Fruit fly (Drosophila melanogaster) whole organism, embryonic: ENCODE results near the gene Pss.
A peak's percentile ranks its signal among the peaks of the same experiment; 100 is the strongest.

Experiments used
- ATbp ChIP-seq: fragments of 200-800 bp; sonication (Bioruptor generic); optimal IDR thresholded peaks from 2 replicates; lab custom pipeline; 2017; ENCODE audit warnings: missing biosample characterization, mild to moderate bottlenecking, missing genetic modification characterization, missing genetic modification reagents
- Atf-2 ChIP-seq: fragments of 200-800 bp; sonication (Bioruptor generic); optimal IDR thresholded peaks from 2 replicates; lab custom pipeline; 2016; ENCODE audit warnings: missing biosample characterization, missing genetic modification characterization
- Atf6 ChIP-seq: fragments of 200-800 bp; sonication (Bioruptor generic); IDR thresholded peaks from 2 replicates; pipeline ENCODE4 v1.3.6; 2022; ENCODE audit warnings: missing biosample characterization, missing genetic modification characterization
- Blimp-1 ChIP-seq: fragments of 200-800 bp; sonication (Bioruptor generic); optimal IDR thresholded peaks from 3 replicates; lab custom pipeline; 2018; ENCODE audit warnings: missing biosample characterization, missing genetic modification characterization, mild to moderate bottlenecking, moderate library complexity, missing genetic modification reagents
- CG10267 ChIP-seq: fragments of 200-800 bp; sonication (Bioruptor generic); optimal IDR thresholded peaks from 2 replicates; lab custom pipeline; 2018; ENCODE audit warnings: missing biosample characterization, mild to moderate bottlenecking, missing genetic modification characterization, moderate library complexity
- CG10543 ChIP-seq: fragments of 200-800 bp; sonication (Bioruptor generic); optimal IDR thresholded peaks from 3 replicates; lab custom pipeline; 2017; ENCODE audit warnings: missing biosample characterization, mild to moderate bottlenecking, missing genetic modification characterization, moderate library complexity
- CG11504 ChIP-seq: fragments of 200-800 bp; sonication (Bioruptor generic); optimal IDR thresholded peaks from 3 replicates; lab custom pipeline; 2019; ENCODE audit warnings: missing biosample characterization, mild to moderate bottlenecking, missing genetic modification characterization, moderate library complexity
- CG11723 ChIP-seq: fragments of 200-800 bp; sonication (Bioruptor generic); optimal IDR thresholded peaks from 2 replicates; lab custom pipeline; 2017; ENCODE audit warnings: missing biosample characterization, mild to moderate bottlenecking, missing genetic modification characterization
- CG12104 ChIP-seq: fragments of 200-800 bp; sonication (Bioruptor generic); optimal IDR thresholded peaks from 3 replicates; lab custom pipeline; 2016; ENCODE audit warnings: missing biosample characterization, missing genetic modification characterization
- CG12236 ChIP-seq: fragments of 200-800 bp; sonication (Bioruptor generic); optimal IDR thresholded peaks from 2 replicates; lab custom pipeline; 2016; ENCODE audit warnings: missing biosample characterization, missing genetic modification characterization
- CG1233 ChIP-seq: fragments of 200-800 bp; sonication (Bioruptor generic); optimal IDR thresholded peaks from 4 replicates; lab custom pipeline; 2018; ENCODE audit warnings: missing biosample characterization, mild to moderate bottlenecking, missing genetic modification characterization
- CG13296 ChIP-seq: fragments of 200-800 bp; sonication (Bioruptor generic); optimal IDR thresholded peaks from 3 replicates; lab custom pipeline; 2018; ENCODE audit warnings: missing biosample characterization, mild to moderate bottlenecking, missing genetic modification characterization
- CG13894 ChIP-seq: fragments of 200-800 bp; sonication (Bioruptor generic); optimal IDR thresholded peaks from 3 replicates; lab custom pipeline; 2018; ENCODE audit warnings: missing biosample characterization, mild to moderate bottlenecking, missing genetic modification characterization, moderate library complexity
- CG1603 ChIP-seq: fragments of 200-800 bp; sonication (Bioruptor generic); optimal IDR thresholded peaks from 2 replicates; lab custom pipeline; 2019; ENCODE audit warnings: missing biosample characterization, mild to moderate bottlenecking, missing genetic modification characterization, moderate library complexity
- CG17829 ChIP-seq: fragments of 200-800 bp; optimal IDR thresholded peaks from 2 replicates; lab custom pipeline; 2019; ENCODE audit warnings: missing biosample characterization, mild to moderate bottlenecking, missing genetic modification characterization, moderate library complexity
- CG2202 ChIP-seq: fragments of 200-800 bp; sonication (Bioruptor generic); optimal IDR thresholded peaks from 2 replicates; lab custom pipeline; 2018; ENCODE audit warnings: missing biosample characterization, mild to moderate bottlenecking, missing genetic modification characterization
- CG31224 ChIP-seq: fragments of 200-800 bp; sonication (Bioruptor generic); IDR thresholded peaks from 2 replicates; pipeline ENCODE4 v1.3.6; 2022; ENCODE audit warnings: missing biosample characterization, missing genetic modification characterization
- CG3163 ChIP-seq: fragments of 200-800 bp; sonication (Bioruptor generic); optimal IDR thresholded peaks from 3 replicates; lab custom pipeline; 2016; ENCODE audit warnings: missing biosample characterization, missing genetic modification characterization
- CG32767 ChIP-seq: fragments of 200-800 bp; sonication (Bioruptor generic); IDR thresholded peaks from 2 replicates; pipeline ENCODE4 v1.3.6; 2022; ENCODE audit warnings: missing biosample characterization, missing genetic modification characterization
- CG4730 ChIP-seq: fragments of 200-800 bp; sonication (Bioruptor generic); IDR thresholded peaks from 2 replicates; pipeline ENCODE4 v1.3.6; 2022; ENCODE audit warnings: missing biosample characterization, missing genetic modification characterization
- CG6813 ChIP-seq: fragments of 200-800 bp; sonication (Bioruptor generic); optimal IDR thresholded peaks from 2 replicates; lab custom pipeline; 2017; ENCODE audit warnings: missing biosample characterization, missing genetic modification characterization, mild to moderate bottlenecking, moderate library complexity, missing genetic modification reagents
- CG7556 ChIP-seq: fragments of 200-800 bp; sonication (Bioruptor generic); optimal IDR thresholded peaks from 2 replicates; lab custom pipeline; 2017; ENCODE audit warnings: missing biosample characterization, mild to moderate bottlenecking, missing genetic modification characterization
- CrebB ChIP-seq: fragments of 200-800 bp; sonication (Bioruptor generic); optimal IDR thresholded peaks from 3 replicates; lab custom pipeline; 2018; ENCODE audit warnings: missing biosample characterization, mild to moderate bottlenecking, missing genetic modification characterization
- Hr51 ChIP-seq, 2 experiments: fragments of 200-800 bp; sonication (Bioruptor generic); optimal IDR thresholded peaks; 2 replicates in 1 of 2; 3 replicates in 1 of 2; lab custom pipeline; 2016 to 2018; ENCODE audit warnings: missing biosample characterization in 2 of 2, missing genetic modification characterization in 2 of 2, mild to moderate bottlenecking in 1 of 2, moderate library complexity in 1 of 2
- Med ChIP-seq: fragments of 200-800 bp; sonication (Bioruptor generic); peaks from one replicate; lab custom pipeline; 2016; ENCODE audit warnings: missing biosample characterization, missing genetic modification characterization, mild to moderate bottlenecking, inconsistent platforms, moderate library complexity
- Meics ChIP-seq: fragments of 200-800 bp; sonication (Bioruptor generic); optimal IDR thresholded peaks from 2 replicates; lab custom pipeline; 2017; ENCODE audit warnings: missing biosample characterization, mild to moderate bottlenecking, missing genetic modification characterization
- Nf-YC ChIP-seq: fragments of 200-800 bp; optimal IDR thresholded peaks from 3 replicates; lab custom pipeline; 2019; ENCODE audit warnings: missing biosample characterization, mild to moderate bottlenecking, missing genetic modification characterization, moderate library complexity
- Opbp ChIP-seq: fragments of 200-800 bp; sonication (Bioruptor generic); IDR thresholded peaks from 3 replicates; pipeline ENCODE4 v1.3.6; 2022; ENCODE audit warnings: missing biosample characterization, missing genetic modification characterization; ENCODE audit not compliant: partially characterized antibody
- Taf1 ChIP-seq: fragments of 200-800 bp; sonication (Bioruptor generic); IDR thresholded peaks from 2 replicates; pipeline ENCODE4 v1.3.6; 2022; ENCODE audit warnings: missing biosample characterization, missing genetic modification characterization
- ac ChIP-seq: fragments of 200-800 bp; sonication (Bioruptor generic); optimal IDR thresholded peaks from 3 replicates; lab custom pipeline; 2017; ENCODE audit warnings: missing biosample characterization, mild to moderate bottlenecking, missing genetic modification characterization
- caup ChIP-seq: fragments of 200-800 bp; sonication (Bioruptor generic); optimal IDR thresholded peaks from 3 replicates; lab custom pipeline; 2017; ENCODE audit warnings: missing biosample characterization, mild to moderate bottlenecking, missing genetic modification characterization, moderate library complexity; ENCODE audit not compliant: severe bottlenecking
- ci ChIP-seq: fragments of 200-800 bp; sonication (Bioruptor generic); IDR thresholded peaks from 3 replicates; pipeline ENCODE4 v1.3.6; 2022; ENCODE audit warnings: missing biosample characterization, missing genetic modification characterization
- croc ChIP-seq: fragments of 200-800 bp; sonication (Bioruptor generic); conservative IDR thresholded peaks from 3 replicates; pipeline ENCODE4 v1.3.6; 2022; ENCODE audit warnings: missing biosample characterization, missing genetic modification characterization
- dm ChIP-seq: fragments of 200-800 bp; sonication (Bioruptor generic); optimal IDR thresholded peaks from 3 replicates; lab custom pipeline; 2016; ENCODE audit warnings: missing biosample characterization, missing genetic modification characterization
- dmrt11E ChIP-seq: fragments of 200-800 bp; sonication (Bioruptor generic); optimal IDR thresholded peaks from 3 replicates; lab custom pipeline; 2018; ENCODE audit warnings: missing biosample characterization, mild to moderate bottlenecking, missing genetic modification characterization, moderate library complexity
- gem ChIP-seq: fragments of 200-800 bp; sonication (Bioruptor generic); optimal IDR thresholded peaks from 2 replicates; lab custom pipeline; 2019; ENCODE audit warnings: missing biosample characterization, mild to moderate bottlenecking, missing genetic modification characterization, moderate library complexity
- hbn ChIP-seq: fragments of 200-800 bp; sonication (Bioruptor generic); IDR thresholded peaks from 2 replicates; pipeline ENCODE4 v1.3.6; 2022; ENCODE audit warnings: missing biosample characterization, missing genetic modification characterization; ENCODE audit not compliant: partially characterized antibody
- hkb ChIP-seq, 2 experiments: fragments of 200-800 bp in 1 of 2; fragments of >200 bp in 1 of 2; sonication (Bioruptor generic) in 1 of 2; IDR thresholded peaks in 1 of 2; optimal IDR thresholded peaks in 1 of 2; 2 replicates each; pipeline versions ENCODE4 v1.3.6 to Lab custom; 2017 to 2022; ENCODE audit warnings: missing biosample characterization in 1 of 2, missing genetic modification characterization in 1 of 2
- nerfin-1 ChIP-seq: fragments of 200-800 bp; sonication (Bioruptor generic); optimal IDR thresholded peaks from 3 replicates; lab custom pipeline; 2019; ENCODE audit warnings: missing biosample characterization, mild to moderate bottlenecking, missing genetic modification characterization, moderate library complexity
- pb ChIP-seq: fragments of 200-800 bp; sonication (Bioruptor generic); optimal IDR thresholded peaks from 3 replicates; lab custom pipeline; 2016; ENCODE audit warnings: missing biosample characterization, missing genetic modification characterization
- phol ChIP-seq: fragments of 200-800 bp; sonication (Bioruptor generic); optimal IDR thresholded peaks from 3 replicates; lab custom pipeline; 2018; ENCODE audit warnings: missing biosample characterization, mild to moderate bottlenecking, missing genetic modification characterization, moderate library complexity
- pros ChIP-seq: fragments of 200-800 bp; sonication (Bioruptor generic); optimal IDR thresholded peaks from 3 replicates; lab custom pipeline; 2019; ENCODE audit warnings: missing biosample characterization, mild to moderate bottlenecking, missing genetic modification characterization, moderate library complexity
- row ChIP-seq: fragments of 200-800 bp; sonication (Bioruptor generic); IDR thresholded peaks from 3 replicates; pipeline ENCODE4 v1.3.6; 2022; ENCODE audit warnings: missing biosample characterization, missing genetic modification characterization
- tap ChIP-seq: fragments of 200-800 bp; optimal IDR thresholded peaks from 3 replicates; lab custom pipeline; 2019; ENCODE audit warnings: missing biosample characterization, mild to moderate bottlenecking, missing genetic modification characterization, moderate library complexity
- tio ChIP-seq: fragments of 200-800 bp; sonication (Bioruptor generic); optimal IDR thresholded peaks from 2 replicates; lab custom pipeline; 2017; ENCODE audit warnings: missing biosample characterization, missing genetic modification characterization, inconsistent platforms

Pss gene

dm6 chr3L:20517179-20517834 lies 8.7 kb downstream of the Pss start (continued):
- TF ChIP-seq croc (GFP tag; lab: Robert Waterston, UW) (no peak), hkb (optimal IDR thresholded peaks at IDR 0.05; lab: Kevin White, UChicago) (no peak), hkb (GFP tag; IDR thresholded peaks at IDR 0.05; lab: Robert Waterston, UW) (peak; percentile 33; the same call in 1 of the 2 replicates), ci (GFP tag; lab: Robert Waterston, UW) (peak; percentile 41; the same call in 2 of the 3 replicates), CG13894 (tag; lab: Kevin White, UChicago) (peak; percentile 92), gem (no peak), CG3163 (GFP tag; lab: Kevin White, UChicago) (peak; percentile 61), Blimp-1 (GFP tag; lab: Kevin White, UChicago) (no peak), ac (GFP tag; lab: Kevin White, UChicago) (peak; percentile 2), tap (tag; lab: Kevin White, UChicago) (no peak)

dm6 chr3L:20516519-20517178 lies 9.3 kb downstream of the Pss start:
- TF ChIP-seq CG11723 (no peak), row (GFP tag; lab: Robert Waterston, UW) (peak; percentile 83), Taf1 (GFP tag; lab: Robert Waterston, UW) (0 out of 2 replicates have a peak, but pooled peaks have one; percentile 8), Med (peak; percentile 75), pb (GFP tag; lab: Kevin White, UChicago) (no peak), Meics (peak; percentile 37), CG6813 (GFP tag; lab: Kevin White, UChicago) (no peak), CG10543 (GFP tag; lab: Kevin White, UChicago) (peak; percentile 61), ATbp (peak; percentile 36), Atf6 (0 out of 2 replicates have a peak, but pooled peaks have one; percentile 28), CG4730 (peak; percentile 51), CG17829 (tag; lab: Kevin White, UChicago) (peak; percentile 65), tio (peak; percentile 4), CG12236 (GFP tag; lab: Kevin White, UChicago) (no peak), caup (GFP tag; lab: Kevin White, UChicago) (peak; percentile 4), dm (no peak), phol (tag; lab: Kevin White, UChicago) (peak; percentile 62), CG11504 (peak; percentile 70), Opbp (GFP tag; lab: Robert Waterston, UW) (0 out of 3 replicates have a peak, but pooled peaks have one; percentile 42), CG10267 (tag; lab: Kevin White, UChicago) (peak; percentile 56), pros (GFP tag; lab: Kevin White, UChicago) (peak; percentile 49), CG12104 (GFP tag; lab: Kevin White, UChicago) (no peak), Nf-YC (tag; lab: Kevin White, UChicago) (no peak), Hr51 (GFP tag; optimal IDR thresholded peaks at IDR 0.05; lab: Kevin White, UChicago) (peak in 1 of 2 experiments; percentile 71), dmrt11E (tag; lab: Kevin White, UChicago) (peak; percentile 51), Atf-2 (no peak), CG1603 (peak; percentile 20), CG1233 (GFP tag; lab: Kevin White, UChicago) (peak; percentile 56), CrebB (tag; lab: Kevin White, UChicago) (peak; percentile 36), nerfin-1 (tag; lab: Kevin White, UChicago) (no peak), hbn (GFP tag; lab: Robert Waterston, UW) (no peak), CG31224 (GFP tag; lab: Robert Waterston, UW) (no peak), CG2202 (tag; lab: Kevin White, UChicago) (peak; percentile 15), CG13296 (peak; percentile 20), CG7556 (GFP tag; lab: Kevin White, UChicago) (peak; percentile 66), CG32767 (GFP tag; lab: Robert Waterston, UW) (no peak)
